Fruit fly (Drosophila melanogaster): ENCODE results near the gene CG15484.
A peak's percentile ranks its signal among the peaks of the same experiment; 100 is the strongest.

Gene CG15484

DNA sequence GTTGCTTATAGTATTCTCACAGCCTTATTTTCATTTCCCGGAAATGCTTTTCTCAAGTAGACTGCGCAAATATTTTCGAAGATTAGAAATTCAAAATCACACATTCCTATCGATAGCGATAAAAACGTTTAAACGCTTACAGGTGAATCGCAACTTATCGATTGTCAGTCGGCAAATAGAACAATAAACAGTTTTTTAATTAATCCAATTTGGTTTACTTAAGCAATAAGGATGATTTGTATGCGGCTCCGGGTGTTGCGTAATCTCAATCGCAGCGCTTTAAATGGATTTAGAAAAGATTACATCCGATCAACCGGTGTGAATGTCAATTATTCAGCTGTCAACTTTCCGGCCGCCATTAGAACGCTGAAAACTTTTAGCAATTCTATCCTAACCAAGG, at the start of gene CG15484, which contains the start of gene CG6180:
Gene CG15484, minus strand, starts transcription at position 172 of the 400 bp plus-strand sequence.
Gene CG6180, plus strand, starts transcription at position 122 of the 400 bp plus-strand sequence.
- TF ChIP-seq noc (tag; optimal IDR thresholded peaks at IDR 0.05): peak; percentile 32

DNA sequence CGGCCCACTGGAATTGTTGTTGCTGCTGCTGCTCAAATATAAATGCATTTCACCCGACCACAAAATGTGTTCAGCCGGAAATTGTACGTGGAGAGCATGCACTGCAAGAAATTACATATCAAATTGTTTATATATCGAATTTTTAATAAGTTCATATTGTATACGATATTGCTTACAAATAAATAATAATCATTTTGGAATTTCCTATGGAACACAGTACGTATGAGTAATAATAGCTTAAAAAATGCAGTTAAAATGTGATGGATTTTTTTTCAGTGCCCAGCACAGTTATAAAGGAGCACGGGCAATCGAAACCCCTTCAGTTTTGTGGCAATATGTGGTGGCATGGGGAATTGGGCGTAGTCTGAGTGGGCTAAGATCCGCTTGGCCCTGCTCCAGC, 48.9 kb upstream of the CG15484 start:
- TF ChIP-seq noc (tag; optimal IDR thresholded peaks at IDR 0.05): no peak

DNA sequence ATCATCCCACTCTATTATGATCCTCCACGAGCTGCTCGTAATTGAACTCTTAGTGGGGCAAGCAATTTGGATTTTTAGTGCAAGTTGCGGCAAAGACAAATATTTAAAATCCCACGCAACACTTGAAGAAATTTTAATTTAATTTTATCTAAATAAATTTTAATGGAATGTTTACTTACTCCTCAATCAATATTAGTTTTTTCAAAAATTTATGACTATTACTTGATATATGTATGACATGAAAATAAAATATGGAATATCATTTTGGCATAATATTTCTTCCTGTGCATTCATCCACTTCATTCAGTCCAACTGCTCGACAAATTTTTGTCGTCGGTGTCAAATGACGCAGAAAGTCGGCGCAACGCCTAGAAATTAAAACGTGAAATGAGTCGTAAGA, 42.5 kb upstream of the CG15484 start:
- no peak for TF ChIP-seq noc (tag; optimal IDR thresholded peaks at IDR 0.05)

DNA sequence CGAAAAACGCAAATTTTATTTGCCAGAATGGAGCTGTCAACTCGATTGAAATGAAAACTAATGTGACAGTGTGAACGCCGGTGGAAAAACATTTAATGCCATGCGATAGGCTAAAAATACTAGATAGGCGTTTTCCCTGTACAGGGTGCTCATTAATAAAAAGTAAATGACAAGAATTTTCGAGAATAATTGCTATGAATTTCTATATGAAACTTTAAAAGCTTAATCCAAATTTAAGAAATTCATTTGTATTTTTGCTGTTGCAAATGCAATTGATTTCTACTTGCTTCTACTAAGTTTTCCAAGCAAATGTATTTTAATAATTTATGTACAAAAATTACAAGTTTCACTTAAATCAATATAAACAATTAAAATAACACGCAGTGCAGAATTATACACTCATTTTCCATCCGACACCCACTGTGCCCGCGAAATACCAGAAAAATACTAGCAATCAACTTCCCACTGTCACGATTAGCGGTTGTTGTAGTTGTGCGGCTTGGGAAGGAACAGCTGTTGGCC, 14.3 kb upstream of the CG15484 start, which contains the start of gene Pih1D1:
Gene Pih1D1, minus strand, starts transcription at position 50 of the 522 bp plus-strand sequence.
- peak; percentile 92 for TF ChIP-seq noc (tag; optimal IDR thresholded peaks at IDR 0.05)

DNA sequence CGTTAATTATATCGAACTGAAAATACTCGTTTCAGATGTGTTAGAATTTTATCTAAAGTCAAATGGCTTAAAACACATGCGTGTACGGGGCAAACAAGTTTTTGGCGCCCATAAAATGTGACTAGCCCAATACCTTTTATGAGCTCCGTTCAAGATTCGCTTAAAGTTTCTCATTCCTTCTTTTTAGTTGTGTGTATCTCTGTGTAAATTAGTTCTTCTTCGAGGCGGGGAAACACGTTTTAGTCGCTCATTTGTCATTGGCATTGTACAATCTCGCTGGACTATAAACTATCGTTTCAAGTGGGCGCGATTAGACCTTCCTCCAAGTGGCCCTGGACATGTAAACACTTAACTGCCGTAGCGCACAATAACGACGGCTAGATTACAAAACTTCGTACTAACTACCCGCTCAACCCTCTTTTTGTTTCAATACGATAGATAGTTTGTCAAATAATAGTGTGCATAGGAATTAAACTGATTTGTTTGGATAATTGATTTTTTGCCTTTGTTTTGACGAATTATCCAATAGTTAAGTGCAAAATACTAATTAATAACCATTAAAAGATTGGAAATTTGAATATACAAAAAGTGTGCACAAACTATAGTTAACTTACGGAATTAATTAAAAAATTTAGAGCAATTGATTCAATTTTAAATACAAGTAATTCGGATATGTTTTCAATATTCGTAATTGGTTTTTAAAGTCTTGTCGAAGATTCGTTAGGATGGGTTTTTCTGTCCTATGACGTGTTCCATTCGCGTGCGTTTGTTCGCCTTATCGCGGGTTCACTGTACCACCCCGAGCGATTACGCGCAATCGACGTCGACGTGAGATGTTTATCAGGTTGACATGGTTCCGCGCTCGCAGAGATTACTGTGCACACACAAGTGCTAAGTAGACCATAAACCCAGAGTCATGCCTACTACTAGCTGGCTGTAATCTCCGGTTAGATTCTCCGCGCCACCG, 13.2 kb upstream of the CG15484 start:
- TF ChIP-seq noc (tag; optimal IDR thresholded peaks at IDR 0.05): peak; percentile 84

DNA sequence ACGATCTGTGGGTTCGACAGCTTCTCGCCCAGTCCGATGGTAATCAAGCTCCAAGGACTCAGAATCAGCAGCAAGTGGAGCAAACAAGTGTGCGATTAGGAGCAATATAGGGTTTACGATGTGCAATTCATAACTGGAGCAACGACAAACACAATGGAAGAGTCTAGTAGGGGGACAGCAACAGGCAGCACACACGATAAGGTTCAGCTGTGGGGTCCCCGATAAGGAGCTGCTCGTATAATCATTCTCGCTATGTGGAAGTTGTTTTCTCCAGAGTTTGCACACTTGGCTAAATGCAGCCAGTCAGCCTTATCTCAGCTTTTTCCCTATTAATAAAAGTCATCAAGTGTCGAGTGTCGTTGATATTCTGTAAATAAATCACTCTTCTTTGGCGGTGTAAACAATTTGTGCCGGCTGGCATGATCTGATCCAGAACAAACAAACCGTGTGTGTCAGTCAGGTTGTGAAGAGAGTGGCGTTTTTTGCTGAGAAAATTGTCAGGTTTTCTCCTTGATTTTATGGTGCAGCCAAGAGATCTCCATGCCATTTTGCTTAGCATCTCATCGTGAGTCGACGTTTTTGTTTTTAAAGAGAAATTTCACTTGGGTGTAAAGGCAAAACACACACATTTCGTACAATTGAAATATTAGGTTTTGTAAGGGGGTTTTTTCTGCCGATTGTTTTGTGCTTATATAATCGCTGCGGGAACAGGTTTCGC, 12.4 kb upstream of the CG15484 start:
- TF ChIP-seq noc (tag; optimal IDR thresholded peaks at IDR 0.05): peak; percentile 17

DNA sequence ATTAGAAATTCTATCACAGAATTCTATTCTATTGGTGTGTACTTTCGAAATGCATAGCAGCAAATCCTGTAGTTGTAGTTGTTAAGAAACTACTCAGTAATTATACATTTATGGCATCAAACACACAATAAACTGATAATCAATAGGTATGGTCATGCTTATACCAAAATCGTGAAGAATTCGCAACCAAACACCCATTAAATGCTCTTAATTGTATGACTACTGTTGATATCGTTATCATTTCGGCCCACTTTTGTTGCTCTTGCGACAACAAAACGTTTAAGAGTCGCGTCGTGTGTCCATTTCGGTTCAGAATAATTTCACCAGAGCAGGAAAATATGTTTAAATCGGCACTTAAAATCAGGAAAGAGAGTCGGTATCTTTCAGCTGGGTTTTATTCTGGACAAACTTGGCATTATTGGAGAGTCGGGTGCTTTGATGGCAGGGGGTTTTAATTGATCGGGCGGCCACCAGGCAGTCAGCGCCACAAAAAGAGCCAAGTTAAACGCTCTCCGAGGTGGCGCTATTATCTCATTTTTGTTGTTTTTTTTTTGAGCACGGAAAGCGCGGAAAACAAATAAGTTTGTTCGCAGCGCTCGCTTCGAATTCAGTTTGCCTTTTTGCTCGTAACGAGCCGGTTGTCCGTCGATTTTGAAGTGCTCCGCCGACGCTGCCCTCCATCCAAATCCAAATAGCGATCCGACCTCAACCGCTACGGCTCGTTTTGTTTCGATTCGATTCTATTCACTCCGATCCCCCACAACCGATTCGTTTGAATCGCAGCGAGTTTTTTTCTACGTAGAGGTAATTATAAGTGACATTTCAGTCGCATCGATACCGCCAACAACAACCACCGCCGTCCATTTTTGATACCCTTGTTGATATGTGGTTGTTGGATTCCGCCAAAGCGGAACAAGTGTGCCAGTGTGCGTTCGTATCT, 11.2 kb upstream of the CG15484 start, which contains the start of gene MRP:
Gene MRP, plus strand, starts transcription at position 609 of the 940 bp plus-strand sequence.
- TF ChIP-seq noc (tag; optimal IDR thresholded peaks at IDR 0.05): peak; percentile 44

DNA sequence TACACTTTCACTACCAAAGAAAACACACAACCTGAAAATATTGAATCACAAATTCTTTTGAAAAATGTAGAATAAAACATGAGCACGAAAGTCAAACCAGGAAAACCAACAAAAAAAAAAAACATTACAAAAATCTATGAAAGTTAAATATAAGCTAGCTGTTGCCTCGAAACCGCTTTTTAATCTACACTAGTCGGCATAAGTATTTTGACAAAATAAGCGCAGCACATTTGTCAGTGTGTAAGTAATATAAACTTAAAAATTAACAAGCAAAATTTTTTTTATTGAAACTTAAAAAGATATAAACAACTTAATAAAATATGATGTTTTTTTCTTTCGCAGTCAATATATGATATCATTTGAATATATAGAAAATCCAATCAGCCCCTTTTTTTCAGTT, 5.3 kb upstream of the CG15484 start, which contains the start of gene CG5787:
Gene CG5787, minus strand, starts transcription at position 101 of the 400 bp plus-strand sequence.
- no peak for TF ChIP-seq noc (tag; optimal IDR thresholded peaks at IDR 0.05)

DNA sequence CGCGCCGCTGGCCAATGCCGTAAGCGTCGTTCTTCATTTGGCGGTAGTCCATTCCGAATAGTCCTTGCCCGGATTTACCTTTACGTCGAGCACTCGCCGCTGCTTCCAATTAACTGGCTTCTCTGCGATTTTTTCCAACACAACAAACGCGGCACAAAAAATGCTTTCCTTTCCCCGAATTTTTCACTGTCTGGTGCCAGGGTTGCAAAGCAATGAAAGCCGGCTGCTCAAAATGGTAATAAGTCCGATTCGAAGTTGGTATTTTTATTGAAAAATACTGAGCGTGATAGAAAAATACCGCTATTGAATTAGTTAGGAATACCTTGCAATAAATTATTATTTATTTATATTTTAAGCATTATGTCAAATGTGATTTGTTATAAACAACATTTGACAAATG, 4.7 kb upstream of the CG15484 start:
- TF ChIP-seq noc (tag; optimal IDR thresholded peaks at IDR 0.05): no peak

DNA sequence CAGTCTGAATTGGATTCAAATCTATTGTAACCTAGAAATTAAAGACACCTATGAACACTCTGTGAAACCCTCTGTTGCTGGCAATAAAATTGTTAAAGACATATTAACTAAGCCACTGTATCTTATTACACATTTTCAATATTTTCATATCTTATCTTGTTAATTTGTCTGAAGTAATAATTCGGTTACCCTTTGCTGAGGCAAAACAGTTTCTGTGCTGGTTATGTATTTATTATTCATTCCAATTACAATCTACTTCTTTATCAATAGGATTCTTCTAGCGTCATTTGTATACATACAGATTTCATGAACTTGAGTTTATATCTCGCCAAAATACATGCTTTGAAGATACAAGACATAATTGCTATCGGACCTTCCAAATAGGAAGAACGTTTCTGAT, 1.1 kb upstream of the CG15484 start:
- no peak for TF ChIP-seq noc (tag; optimal IDR thresholded peaks at IDR 0.05)

DNA sequence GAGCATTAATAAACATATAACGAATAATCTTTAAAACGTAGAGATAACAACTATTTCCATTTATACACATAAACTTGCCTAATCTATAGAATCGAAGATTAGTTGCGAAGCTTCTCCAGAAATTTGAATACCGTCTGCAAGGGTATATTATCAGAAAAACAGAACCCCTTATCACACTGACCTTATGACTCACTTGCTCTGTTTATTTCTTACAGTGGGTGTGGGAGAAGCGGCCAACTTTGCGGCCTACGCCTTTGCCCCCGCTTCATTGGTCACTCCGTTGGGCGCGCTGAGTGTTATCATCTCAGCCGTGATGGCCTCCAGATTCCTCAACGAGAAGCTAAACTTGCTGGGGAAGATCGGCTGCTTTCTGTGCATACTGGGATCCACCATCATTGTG, 2.1 kb downstream of the CG15484 start:
- TF ChIP-seq noc (tag; optimal IDR thresholded peaks at IDR 0.05): peak; percentile 24

DNA sequence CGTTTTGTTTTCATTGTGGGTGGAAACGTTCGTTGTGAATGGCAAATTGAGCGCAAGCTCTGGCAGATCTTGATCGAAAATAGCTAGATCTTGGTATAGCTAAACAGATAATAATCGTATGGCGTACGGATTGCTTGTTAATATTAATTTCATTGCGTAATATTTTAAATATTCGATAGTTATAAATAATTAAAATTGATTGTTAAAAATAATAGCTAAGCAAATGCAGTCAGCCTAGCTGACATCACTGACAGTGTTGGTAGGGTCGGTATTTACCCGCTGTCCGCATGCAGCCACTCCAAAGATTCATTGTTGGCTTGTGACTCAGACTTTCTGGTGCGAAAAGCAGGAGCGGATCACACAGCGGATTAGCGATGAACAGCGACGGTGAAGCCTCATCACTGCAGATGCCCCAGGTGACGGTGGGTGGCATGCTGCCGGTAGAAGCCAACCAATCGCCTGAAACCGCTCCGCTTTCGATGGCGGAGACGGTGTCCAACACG, 3.0 kb downstream of the CG15484 start, which contains the start of the genes CG5776 and spict:
Gene CG5776, minus strand, starts transcription at position 34 of the 503 bp plus-strand sequence.
Gene spict, plus strand, starts transcription at position 308 of the 503 bp plus-strand sequence.
- TF ChIP-seq noc (tag; optimal IDR thresholded peaks at IDR 0.05): peak; percentile 79

DNA sequence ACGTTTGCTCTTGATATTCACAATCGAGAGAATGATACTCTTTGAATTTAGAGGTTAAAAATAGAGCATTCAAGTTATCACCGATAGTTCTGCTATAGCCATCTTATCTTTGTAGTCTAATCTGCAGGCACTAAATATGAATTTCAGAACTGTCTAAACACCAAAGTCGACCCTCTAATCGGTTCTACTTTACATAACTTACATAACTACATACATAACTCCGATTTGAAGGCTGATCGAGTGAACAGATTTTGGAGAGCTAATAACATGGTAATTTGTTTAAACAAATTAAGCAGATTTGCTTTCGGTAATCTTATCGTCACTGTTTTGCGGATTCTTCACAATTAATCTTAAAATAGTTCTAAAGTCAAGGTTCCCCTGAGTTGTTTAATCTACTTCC, 6.0 kb downstream of the CG15484 start:
- peak; percentile 6 for TF ChIP-seq noc (tag; optimal IDR thresholded peaks at IDR 0.05)

DNA sequence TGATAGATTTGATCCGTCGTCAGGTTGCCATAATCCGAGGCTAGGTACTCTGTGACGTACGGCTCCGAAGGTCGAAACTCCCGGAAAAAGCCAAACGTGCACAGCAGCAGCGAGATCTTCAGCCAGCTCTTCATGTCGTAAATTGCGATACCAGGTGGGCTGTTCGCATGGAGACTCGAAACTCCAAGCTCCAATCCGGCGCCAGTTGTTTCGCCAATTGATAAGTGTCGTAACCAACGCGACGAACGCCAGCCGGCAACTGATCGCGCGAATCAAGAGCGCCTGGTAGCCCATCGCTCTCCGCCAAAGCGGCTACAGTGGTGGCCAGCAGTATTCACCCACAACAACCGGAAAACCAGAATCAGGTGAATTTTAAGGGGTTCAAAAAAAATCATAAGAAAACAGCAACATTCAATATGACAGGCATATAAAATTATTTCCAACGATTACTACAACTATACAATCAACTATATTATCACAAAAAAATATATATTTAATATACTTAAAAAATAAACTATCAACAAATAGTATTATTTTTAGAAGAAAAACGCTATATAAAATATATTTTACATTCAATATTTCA, 7.0 kb downstream of the CG15484 start, which contains the start of gene CG17036:
Gene CG17036, minus strand, starts transcription at position 366 of the 583 bp plus-strand sequence.
- peak; percentile 37 for TF ChIP-seq noc (tag; optimal IDR thresholded peaks at IDR 0.05)

Measured in whole organism, larva.